Worm (Caenorhabditis elegans): Measurements from ENCODE around the gene T28A8.2.

DNA sequence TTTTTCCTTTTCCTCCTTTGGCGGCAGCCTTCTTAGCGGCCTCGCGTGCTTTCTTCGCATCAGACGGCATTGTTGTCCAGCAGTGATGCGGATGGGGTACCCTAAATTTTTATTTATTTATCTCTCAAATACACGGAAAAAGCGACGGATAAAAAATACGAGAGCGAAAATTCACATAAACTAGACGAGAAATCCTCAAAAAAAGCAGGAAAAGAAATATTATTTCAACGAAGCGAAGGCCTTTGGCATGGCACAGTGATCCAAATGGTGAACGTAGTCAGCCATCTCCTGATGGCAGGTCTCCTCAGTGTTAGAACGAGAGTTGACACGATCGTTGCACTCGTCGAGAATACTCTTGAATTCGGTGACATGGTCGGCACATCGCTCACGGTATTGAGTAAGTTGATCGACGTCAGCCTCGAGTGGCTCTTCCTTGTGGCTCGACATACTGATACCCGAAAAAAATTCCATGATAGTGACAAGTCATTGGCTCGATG is 33.3 kb downstream of the T28A8.2 start, which contains the start of the genes abcf-2 and T27E9.2:
- TF ChIP-seq fos-1 (tag; optimal IDR thresholded peaks at IDR 0.05), result no peak
- TF ChIP-seq nhr-237 (tag; optimal IDR thresholded peaks at IDR 0.05), result no peak
- no peak for TF ChIP-seq fkh-10 (GFP tag; optimal IDR thresholded peaks at IDR 0.05)
- TF ChIP-seq ceh-28 (tag; optimal IDR thresholded peaks at IDR 0.05), result no peak
- no peak for TF ChIP-seq snpc-4 (tag; optimal IDR thresholded peaks at IDR 0.05)
- no peak for TF ChIP-seq unc-39 (tag; optimal IDR thresholded peaks at IDR 0.05)
- TF ChIP-seq ceh-16 (tag; optimal IDR thresholded peaks at IDR 0.05), result no peak
- no peak for TF ChIP-seq lin-15B (tag; optimal IDR thresholded peaks at IDR 0.05)
- TF ChIP-seq ama-1 (optimal IDR thresholded peaks at IDR 0.05), result no peak
- TF ChIP-seq nhr-12 (tag; optimal IDR thresholded peaks at IDR 0.05), result no peak
- TF ChIP-seq pha-4 (tag; optimal IDR thresholded peaks at IDR 0.05), result no peak
